Worm (Caenorhabditis elegans) whole organism, L1 larva: ENCODE measurements around the gene F58H1.2.

Experiments
- aha-1 ChIP-seq: fragments of 150-350 bp; optimal IDR thresholded peaks from 2 replicates; lab custom pipeline; 2014; ENCODE audit warnings: missing biosample characterization, missing genetic modification characterization
- aly-2 ChIP-seq: fragments of 150-350 bp; optimal IDR thresholded peaks from 2 replicates; lab custom pipeline; 2014; ENCODE audit warnings: missing biosample characterization, missing genetic modification characterization
- ama-1 ChIP-seq: fragments of 150-350 bp; optimal IDR thresholded peaks from 2 replicates; lab custom pipeline; 2014
- ceh-82 ChIP-seq, 3 experiments: fragments of 150-350 bp in 1 of 3; sonication (generic microtip) in 2 of 3; optimal IDR thresholded peaks; 2 replicates each; lab custom pipeline; 2014 to 2017; ENCODE audit warnings: missing biosample characterization in 3 of 3, missing genetic modification characterization in 3 of 3
- dpl-1 ChIP-seq, 3 experiments: fragments of 150-350 bp in 2 of 3; sonication (generic microtip) in 1 of 3; optimal IDR thresholded peaks; 2 replicates each; lab custom pipeline; 2014 to 2017; ENCODE audit warnings: missing biosample characterization in 3 of 3, missing genetic modification characterization in 3 of 3, missing genetic modification reagents in 3 of 3
- jun-1 ChIP-seq: fragments of 150-350 bp; optimal IDR thresholded peaks from 2 replicates; lab custom pipeline; 2014; ENCODE audit warnings: missing biosample characterization, missing genetic modification reagents, missing genetic modification characterization
- lin-13 ChIP-seq: fragments of 150-350 bp; optimal IDR thresholded peaks from 2 replicates; lab custom pipeline; 2014; ENCODE audit warnings: missing biosample characterization, missing genetic modification reagents, missing genetic modification characterization
- lin-14 ChIP-seq: fragments of 200-800 bp; sonication (Bioruptor generic); optimal IDR thresholded peaks from 2 replicates; lab custom pipeline; 2018; ENCODE audit warnings: mild to moderate bottlenecking, missing genetic modification characterization, moderate library complexity, missing compliant biosample characterization
- lin-39 ChIP-seq: fragments of 150-350 bp; optimal IDR thresholded peaks from 2 replicates; lab custom pipeline; 2014; ENCODE audit warnings: missing biosample characterization, missing genetic modification reagents, missing genetic modification characterization
- mep-1 ChIP-seq: fragments of 150-350 bp; optimal IDR thresholded peaks from 2 replicates; lab custom pipeline; 2014; ENCODE audit warnings: missing biosample characterization, missing genetic modification characterization
- nhr-11 ChIP-seq: fragments of 150-350 bp; optimal IDR thresholded peaks from 2 replicates; lab custom pipeline; 2014; ENCODE audit warnings: missing biosample characterization, missing genetic modification characterization
- nhr-76 ChIP-seq: sonication (generic microtip); optimal IDR thresholded peaks from 2 replicates; lab custom pipeline; 2017; ENCODE audit warnings: missing biosample characterization, missing genetic modification characterization
- nhr-90 ChIP-seq: sonication (generic microtip); optimal IDR thresholded peaks from 2 replicates; lab custom pipeline; 2016; ENCODE audit warnings: mild to moderate bottlenecking, missing genetic modification characterization, missing compliant biosample characterization; ENCODE audit not compliant: poor library complexity
- sox-4 ChIP-seq: sonication (generic microtip); optimal IDR thresholded peaks from 2 replicates; lab custom pipeline; 2016; ENCODE audit warnings: missing genetic modification characterization, missing compliant biosample characterization

ce11 chrV:11902161-11902560, 26.7 kb upstream of the F58H1.2 start:
- TF ChIP-seq ceh-82 (tag; optimal IDR thresholded peaks at IDR 0.05; lab: Kevin White, UChicago) (no peak), sox-4 (no peak), jun-1 (no peak), nhr-90 (tag; lab: Kevin White, UChicago) (no peak), nhr-11 (tag; lab: Kevin White, UChicago) (no peak), ama-1 (no peak), aha-1 (no peak), nhr-76 (tag; lab: Kevin White, UChicago) (no peak), lin-13 (GFP tag; lab: Kevin White, UChicago) (no peak), lin-14 (GFP tag; lab: Kevin White, UChicago) (peak; percentile 53), mep-1 (tag; lab: Kevin White, UChicago) (no peak), dpl-1 (GFP tag; optimal IDR thresholded peaks at IDR 0.05; lab: Kevin White, UChicago) (no peak), lin-39 (tag; lab: Kevin White, UChicago) (no peak), aly-2 (tag; lab: Kevin White, UChicago) (no peak)
